Fruit fly (Drosophila melanogaster) whole organism, adult: ENCODE measurements around the gene tnc.
A peak's percentile ranks its signal among the peaks of the same experiment; 100 is the strongest.

Experiments used
- CG11617 ChIP-seq: fragments of 200-800 bp; sonication (Bioruptor generic); optimal IDR thresholded peaks from 2 replicates; lab custom pipeline; 2017; ENCODE audit warnings: mild to moderate bottlenecking, missing biosample characterization, missing genetic modification reagents, missing genetic modification characterization
- CG12768 ChIP-seq: fragments of 200-800 bp; sonication (Bioruptor generic); optimal IDR thresholded peaks from 2 replicates; lab custom pipeline; 2017; ENCODE audit warnings: missing biosample characterization, missing genetic modification characterization, mild to moderate bottlenecking, moderate library complexity, missing genetic modification reagents
- CG14711 ChIP-seq: fragments of 200-800 bp; sonication (Bioruptor generic); optimal IDR thresholded peaks from 2 replicates; lab custom pipeline; 2018; ENCODE audit warnings: missing biosample characterization, mild to moderate bottlenecking, missing genetic modification characterization, moderate library complexity
- CG1620 ChIP-seq: fragments of 200-800 bp; sonication (Bioruptor generic); optimal IDR thresholded peaks from 2 replicates; lab custom pipeline; 2016; ENCODE audit warnings: missing biosample characterization, missing genetic modification characterization
- CG33017 ChIP-seq: fragments of 200-800 bp; sonication (Bioruptor generic); optimal IDR thresholded peaks from 2 replicates; lab custom pipeline; 2018; ENCODE audit warnings: missing biosample characterization, mild to moderate bottlenecking, missing genetic modification characterization, moderate library complexity
- CG5204 ChIP-seq: fragments of 200-800 bp; sonication (Bioruptor generic); optimal IDR thresholded peaks from 2 replicates; lab custom pipeline; 2016; ENCODE audit warnings: missing biosample characterization, missing genetic modification characterization
- CG7045 ChIP-seq: fragments of 200-800 bp; sonication (Bioruptor generic); optimal IDR thresholded peaks from 2 replicates; lab custom pipeline; 2017; ENCODE audit warnings: missing biosample characterization, mild to moderate bottlenecking, missing genetic modification characterization
- CG7101 ChIP-seq: fragments of 200-800 bp; sonication (Bioruptor generic); optimal IDR thresholded peaks from 2 replicates; lab custom pipeline; 2018; ENCODE audit warnings: missing biosample characterization, mild to moderate bottlenecking, missing genetic modification characterization, moderate library complexity
- Clk ChIP-seq: fragments of 200-800 bp; sonication (Bioruptor generic); optimal IDR thresholded peaks from 2 replicates; lab custom pipeline; 2017; ENCODE audit warnings: missing biosample characterization, missing genetic modification characterization
- Crg-1 ChIP-seq: fragments of 200-800 bp; sonication (Bioruptor generic); optimal IDR thresholded peaks from 2 replicates; lab custom pipeline; 2016; ENCODE audit warnings: missing biosample characterization, missing genetic modification characterization
- Hr96 ChIP-seq: fragments of 200-800 bp; sonication (Bioruptor generic); optimal IDR thresholded peaks from 2 replicates; lab custom pipeline; 2016; ENCODE audit warnings: missing biosample characterization, missing genetic modification characterization
- Mnt ChIP-seq: fragments of 200-800 bp; sonication (Bioruptor generic); optimal IDR thresholded peaks from 2 replicates; lab custom pipeline; 2016; ENCODE audit warnings: missing biosample characterization, mild to moderate bottlenecking, missing genetic modification characterization
- bab1 ChIP-seq: fragments of 200-800 bp; sonication (Bioruptor generic); optimal IDR thresholded peaks from 3 replicates; lab custom pipeline; 2019; ENCODE audit warnings: missing biosample characterization, mild to moderate bottlenecking, missing genetic modification characterization, moderate library complexity
- cic ChIP-seq: fragments of 200-800 bp; sonication (Bioruptor generic); optimal IDR thresholded peaks from 2 replicates; lab custom pipeline; 2017; ENCODE audit warnings: missing biosample characterization, mild to moderate bottlenecking, missing genetic modification characterization, moderate library complexity
- cnc ChIP-seq, 2 experiments: fragments of >200 bp; optimal IDR thresholded peaks; 2 replicates each; lab custom pipeline; 2017
- kay ChIP-seq: fragments of 200-800 bp; sonication (Bioruptor generic); peaks from one replicate; lab custom pipeline; 2016; ENCODE audit warnings: missing biosample characterization, missing genetic modification characterization, borderline replicate concordance
- ovo ChIP-seq: fragments of 200-800 bp; sonication (Bioruptor generic); optimal IDR thresholded peaks from 2 replicates; lab custom pipeline; 2016; ENCODE audit warnings: missing biosample characterization, missing genetic modification characterization
- pad ChIP-seq: fragments of 200-800 bp; sonication (Bioruptor generic); optimal IDR thresholded peaks from 3 replicates; lab custom pipeline; 2017; ENCODE audit warnings: missing biosample characterization, missing genetic modification characterization, mild to moderate bottlenecking, moderate library complexity, missing genetic modification reagents
- tj ChIP-seq: fragments of 200-800 bp; sonication (Bioruptor generic); optimal IDR thresholded peaks from 3 replicates; lab custom pipeline; 2017; ENCODE audit warnings: missing biosample characterization, mild to moderate bottlenecking, missing genetic modification characterization, moderate library complexity
- toe ChIP-seq: fragments of 200-800 bp; sonication (Bioruptor generic); optimal IDR thresholded peaks from 2 replicates; lab custom pipeline; 2016; ENCODE audit warnings: missing biosample characterization, missing genetic modification characterization

The tnc gene

DNA sequence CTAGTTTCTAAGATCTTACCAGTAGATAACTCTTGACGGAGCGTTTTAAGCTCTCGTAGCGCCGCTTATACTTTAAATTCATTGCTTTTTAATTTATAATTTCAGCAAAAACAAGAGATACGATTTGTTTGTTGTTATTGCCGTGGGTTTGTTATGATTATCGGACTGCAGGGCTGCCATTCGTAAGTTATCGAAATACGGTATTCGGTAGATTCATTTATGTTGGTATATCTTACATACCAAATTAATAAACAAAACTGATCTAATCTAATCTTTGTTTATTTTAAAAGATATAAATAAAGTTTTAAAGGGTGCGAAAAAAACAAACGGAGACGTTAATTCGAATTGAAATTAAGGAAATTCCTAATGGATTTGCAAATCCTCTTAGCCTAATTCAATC lies 71.8 kb downstream of the tnc start, which contains the start of the genes CG31111 and stac:
CG31111 (minus strand) TSS at position 162 of the 400 bp plus-strand sequence.
stac (plus strand) TSS at position 271 of the 400 bp plus-strand sequence.
- TF ChIP-seq Mnt (GFP tag; lab: Kevin White, UChicago) (peak; percentile 6), tj (GFP tag; lab: Kevin White, UChicago) (no peak), cnc (optimal IDR thresholded peaks at IDR 0.05; lab: Kevin White, UChicago) (no peak), CG14711 (tag; lab: Kevin White, UChicago) (peak; percentile 9), CG1620 (GFP tag; lab: Kevin White, UChicago) (no peak), CG33017 (tag; lab: Kevin White, UChicago) (peak; percentile 32), CG11617 (GFP tag; lab: Kevin White, UChicago) (peak; percentile 35), CG12768 (GFP tag; lab: Kevin White, UChicago) (no peak), kay (GFP tag; lab: Kevin White, UChicago) (peak; percentile 89), CG7101 (tag; lab: Kevin White, UChicago) (peak; percentile 12), cic (no peak)

dm6 chr3R:25056488-25057157 lies 72.4 kb downstream of the tnc start:
- TF ChIP-seq CG7101 (tag; lab: Kevin White, UChicago): no peak
- TF ChIP-seq CG7045 (GFP tag; lab: Kevin White, UChicago): no peak
- TF ChIP-seq CG33017 (tag; lab: Kevin White, UChicago): no peak
- TF ChIP-seq CG14711 (tag; lab: Kevin White, UChicago): no peak
- no peak for TF ChIP-seq Clk (GFP tag; lab: Kevin White, UChicago)
- peak; percentile 8 for TF ChIP-seq CG12768 (GFP tag; lab: Kevin White, UChicago)
- no peak for TF ChIP-seq tj (GFP tag; lab: Kevin White, UChicago)
- TF ChIP-seq Crg-1 (GFP tag; lab: Kevin White, UChicago): no peak
- no peak for TF ChIP-seq cnc (optimal IDR thresholded peaks at IDR 0.05; lab: Kevin White, UChicago)
- TF ChIP-seq cic: peak; percentile 56
- TF ChIP-seq CG5204: no peak
- TF ChIP-seq kay (GFP tag; lab: Kevin White, UChicago): peak; percentile 86
- TF ChIP-seq bab1 (GFP tag; lab: Kevin White, UChicago): no peak
- no peak for TF ChIP-seq toe
- peak; percentile 86 for TF ChIP-seq ovo (GFP tag; lab: Kevin White, UChicago)
- no peak for TF ChIP-seq CG11617 (GFP tag; lab: Kevin White, UChicago)
- TF ChIP-seq pad (GFP tag; lab: Kevin White, UChicago): peak; percentile 93

DNA sequence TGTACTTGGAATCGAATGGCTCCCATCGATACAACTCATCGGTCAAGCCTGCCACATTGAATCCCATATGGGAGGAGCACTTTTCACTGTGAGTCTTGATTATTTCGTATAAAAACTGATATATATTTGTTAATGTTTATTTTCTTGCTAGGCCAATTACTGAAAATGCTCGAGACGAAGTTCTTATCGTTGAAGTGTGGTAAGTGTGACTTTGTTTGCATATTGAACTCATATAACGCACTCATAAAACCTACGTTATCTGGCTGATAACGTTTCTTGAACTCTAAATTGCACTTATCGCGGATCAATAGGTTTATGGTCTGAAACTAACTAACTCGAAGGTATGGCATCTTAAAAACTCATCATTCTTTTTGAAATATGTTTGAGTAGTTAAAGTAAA lies 76.3 kb downstream of the tnc start:
- TF ChIP-seq pad (GFP tag; lab: Kevin White, UChicago) (no peak), kay (GFP tag; lab: Kevin White, UChicago) (peak; percentile 7)

DNA sequence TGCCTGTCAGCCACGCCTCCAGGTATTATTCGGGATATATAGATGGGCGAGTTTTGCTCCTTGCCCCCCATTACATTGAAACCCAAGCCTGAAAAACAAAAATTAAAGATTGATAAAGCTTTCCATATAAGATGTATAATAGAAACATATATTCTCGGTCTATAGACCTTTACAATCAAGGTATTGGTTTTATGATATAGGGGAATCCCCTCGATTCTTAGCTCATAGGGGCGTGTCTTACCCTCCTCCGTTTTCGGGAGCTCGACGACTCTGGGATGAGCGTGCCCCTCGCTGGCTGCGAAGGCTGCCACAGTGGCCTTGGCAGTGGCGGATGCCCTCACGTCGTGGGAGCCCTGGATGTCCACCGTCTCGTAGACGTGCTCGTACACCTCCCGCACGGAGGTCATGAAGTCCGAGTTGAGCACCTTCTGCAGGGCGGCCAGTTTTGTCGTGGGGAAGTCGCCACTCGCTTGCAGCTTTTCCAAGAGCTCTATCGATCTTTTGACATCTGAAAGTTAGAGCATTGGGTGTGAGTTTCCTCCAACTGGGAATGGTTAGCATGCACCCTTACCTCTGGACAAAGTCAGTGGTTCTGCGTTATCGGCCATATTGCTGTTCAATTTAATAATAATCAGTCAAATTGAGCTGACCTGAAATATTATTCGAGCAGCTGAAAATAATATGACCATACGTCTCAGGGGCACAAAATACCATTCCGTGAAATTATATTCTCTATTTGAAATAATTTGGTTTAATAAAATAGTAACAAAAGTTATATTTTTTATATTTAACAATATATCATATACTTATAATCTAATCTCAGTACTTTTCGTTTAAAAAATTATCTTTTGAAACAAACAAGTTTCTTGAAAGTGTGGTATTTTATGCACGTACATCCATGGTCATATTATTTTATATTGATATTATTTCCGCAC lies 81.0 kb downstream of the tnc start, which contains the start of the genes veli and PQBP1:
veli (minus strand) TSS at position 685 of the 935 bp plus-strand sequence.
PQBP1 (plus strand) TSS at position 885 of the 935 bp plus-strand sequence.
- no peak for TF ChIP-seq CG7101 (tag; lab: Kevin White, UChicago)
- peak; percentile 18 for TF ChIP-seq CG14711 (tag; lab: Kevin White, UChicago)
- no peak for TF ChIP-seq CG33017 (tag; lab: Kevin White, UChicago)
- TF ChIP-seq CG12768 (GFP tag; lab: Kevin White, UChicago): no peak

DNA sequence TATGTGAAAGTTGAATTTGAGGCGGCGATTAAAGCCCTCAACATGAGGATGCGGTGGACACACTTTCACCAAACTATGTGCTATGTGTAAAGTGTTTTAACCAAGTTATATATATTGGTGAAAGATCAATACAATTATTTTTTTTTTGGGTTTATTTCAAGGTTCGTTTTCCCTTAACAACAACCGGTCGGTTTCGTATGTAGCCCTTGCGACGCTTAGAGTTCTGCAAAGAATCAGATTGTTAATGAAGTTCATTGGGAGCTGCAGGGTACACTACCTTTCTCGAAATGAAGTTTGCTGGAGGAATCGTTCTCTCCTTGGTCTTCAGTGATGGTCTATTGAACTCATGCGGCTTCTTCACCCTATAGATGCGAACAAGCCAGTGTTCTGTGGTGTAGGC lies 82.7 kb downstream of the tnc start:
- TF ChIP-seq cic: no peak
- TF ChIP-seq Mnt (GFP tag; lab: Kevin White, UChicago): no peak
- no peak for TF ChIP-seq CG14711 (tag; lab: Kevin White, UChicago)
- no peak for TF ChIP-seq bab1 (GFP tag; lab: Kevin White, UChicago)
- no peak for TF ChIP-seq CG1620 (GFP tag; lab: Kevin White, UChicago)
- no peak for TF ChIP-seq CG5204
- no peak for TF ChIP-seq CG33017 (tag; lab: Kevin White, UChicago)
- no peak for TF ChIP-seq Clk (GFP tag; lab: Kevin White, UChicago)
- no peak for TF ChIP-seq CG7101 (tag; lab: Kevin White, UChicago)
- TF ChIP-seq CG11617 (GFP tag; lab: Kevin White, UChicago): no peak
- no peak for TF ChIP-seq CG12768 (GFP tag; lab: Kevin White, UChicago)
- no peak for TF ChIP-seq CG7045 (GFP tag; lab: Kevin White, UChicago)
- no peak for TF ChIP-seq toe
- TF ChIP-seq Crg-1 (GFP tag; lab: Kevin White, UChicago): no peak
- no peak for TF ChIP-seq Hr96
- no peak for TF ChIP-seq cnc (optimal IDR thresholded peaks at IDR 0.05; lab: Kevin White, UChicago)

dm6 chr3R:25069569-25069968 lies 85.4 kb downstream of the tnc start, which contains the start of the genes Stt3B and CG11839:
Gene Stt3B, minus strand, starts transcription at chr3R:25069637.
Gene CG11839, plus strand, starts transcription at chr3R:25069927.
- TF ChIP-seq CG7045 (GFP tag; lab: Kevin White, UChicago) (peak; percentile 54), CG12768 (GFP tag; lab: Kevin White, UChicago) (peak; percentile 33), kay (GFP tag; lab: Kevin White, UChicago) (no peak), CG5204 (no peak), CG14711 (tag; lab: Kevin White, UChicago) (peak; percentile 69), CG33017 (tag; lab: Kevin White, UChicago) (peak; percentile 48), ovo (GFP tag; lab: Kevin White, UChicago) (peak; percentile 45), Clk (GFP tag; lab: Kevin White, UChicago) (peak; percentile 51), toe (peak; percentile 88), pad (GFP tag; lab: Kevin White, UChicago) (peak; percentile 46), CG11617 (GFP tag; lab: Kevin White, UChicago) (peak; percentile 77), bab1 (GFP tag; lab: Kevin White, UChicago) (peak; percentile 84), Mnt (GFP tag; lab: Kevin White, UChicago) (peak; percentile 82), cnc (optimal IDR thresholded peaks at IDR 0.05; lab: Kevin White, UChicago) (no peak), Crg-1 (GFP tag; lab: Kevin White, UChicago) (peak; percentile 45), CG7101 (tag; lab: Kevin White, UChicago) (peak; percentile 76), CG1620 (GFP tag; lab: Kevin White, UChicago) (peak; percentile 88), Hr96 (no peak), cic (no peak), tj (GFP tag; lab: Kevin White, UChicago) (peak; percentile 56)
